Fruit fly (Drosophila melanogaster) Kc167 (cell line): ENCODE results near the gene Sfp65A.

Experiments used
- Sin3A ChIP-seq: fragments of >200 bp; optimal IDR thresholded peaks from 2 replicates; lab custom pipeline; 2018; ENCODE audit warnings: missing external identifiers
- h ChIP-seq: fragments of >200 bp; optimal IDR thresholded peaks from 3 replicates; lab custom pipeline; 2018; ENCODE audit warnings: missing external identifiers
- psq ChIP-seq: fragments of >200 bp; optimal IDR thresholded peaks from 2 replicates; lab custom pipeline; 2017; ENCODE audit warnings: missing external identifiers
- ttk ChIP-seq: sonication (Bioruptor generic); optimal IDR thresholded peaks from 2 replicates; lab custom pipeline; 2017; ENCODE audit warnings: missing external identifiers

- TF ChIP-seq h (lab: Kevin White, UChicago) (no peak), ttk (lab: Kevin White, UChicago) (no peak), psq (no peak), Sin3A (lab: Kevin White, UChicago) (no peak)
Measured at dm6 chr3L:6392443-6392842, 42.4 kb downstream of the Sfp65A start.
